Fruit fly (Drosophila melanogaster) whole organism, adult: ENCODE data around the gene CG13894.

Source experiments
- CG11617 ChIP-seq: fragments of 200-800 bp; sonication (Bioruptor generic); optimal IDR thresholded peaks from 2 replicates; lab custom pipeline; 2017; ENCODE audit warnings: mild to moderate bottlenecking, missing biosample characterization, missing genetic modification reagents, missing genetic modification characterization
- CG12768 ChIP-seq: fragments of 200-800 bp; sonication (Bioruptor generic); optimal IDR thresholded peaks from 2 replicates; lab custom pipeline; 2017; ENCODE audit warnings: missing biosample characterization, missing genetic modification characterization, mild to moderate bottlenecking, moderate library complexity, missing genetic modification reagents
- CG14711 ChIP-seq: fragments of 200-800 bp; sonication (Bioruptor generic); optimal IDR thresholded peaks from 2 replicates; lab custom pipeline; 2018; ENCODE audit warnings: missing biosample characterization, mild to moderate bottlenecking, missing genetic modification characterization, moderate library complexity
- CG1620 ChIP-seq: fragments of 200-800 bp; sonication (Bioruptor generic); optimal IDR thresholded peaks from 2 replicates; lab custom pipeline; 2016; ENCODE audit warnings: missing biosample characterization, missing genetic modification characterization
- CG33017 ChIP-seq: fragments of 200-800 bp; sonication (Bioruptor generic); optimal IDR thresholded peaks from 2 replicates; lab custom pipeline; 2018; ENCODE audit warnings: missing biosample characterization, mild to moderate bottlenecking, missing genetic modification characterization, moderate library complexity
- CG5204 ChIP-seq: fragments of 200-800 bp; sonication (Bioruptor generic); optimal IDR thresholded peaks from 2 replicates; lab custom pipeline; 2016; ENCODE audit warnings: missing biosample characterization, missing genetic modification characterization
- CG7045 ChIP-seq: fragments of 200-800 bp; sonication (Bioruptor generic); optimal IDR thresholded peaks from 2 replicates; lab custom pipeline; 2017; ENCODE audit warnings: missing biosample characterization, mild to moderate bottlenecking, missing genetic modification characterization
- CG7101 ChIP-seq: fragments of 200-800 bp; sonication (Bioruptor generic); optimal IDR thresholded peaks from 2 replicates; lab custom pipeline; 2018; ENCODE audit warnings: missing biosample characterization, mild to moderate bottlenecking, missing genetic modification characterization, moderate library complexity
- Clk ChIP-seq: fragments of 200-800 bp; sonication (Bioruptor generic); optimal IDR thresholded peaks from 2 replicates; lab custom pipeline; 2017; ENCODE audit warnings: missing biosample characterization, missing genetic modification characterization
- Crg-1 ChIP-seq: fragments of 200-800 bp; sonication (Bioruptor generic); optimal IDR thresholded peaks from 2 replicates; lab custom pipeline; 2016; ENCODE audit warnings: missing biosample characterization, missing genetic modification characterization
- Hr96 ChIP-seq: fragments of 200-800 bp; sonication (Bioruptor generic); optimal IDR thresholded peaks from 2 replicates; lab custom pipeline; 2016; ENCODE audit warnings: missing biosample characterization, missing genetic modification characterization
- Mnt ChIP-seq: fragments of 200-800 bp; sonication (Bioruptor generic); optimal IDR thresholded peaks from 2 replicates; lab custom pipeline; 2016; ENCODE audit warnings: missing biosample characterization, mild to moderate bottlenecking, missing genetic modification characterization
- bab1 ChIP-seq: fragments of 200-800 bp; sonication (Bioruptor generic); optimal IDR thresholded peaks from 3 replicates; lab custom pipeline; 2019; ENCODE audit warnings: missing biosample characterization, mild to moderate bottlenecking, missing genetic modification characterization, moderate library complexity
- cic ChIP-seq: fragments of 200-800 bp; sonication (Bioruptor generic); optimal IDR thresholded peaks from 2 replicates; lab custom pipeline; 2017; ENCODE audit warnings: missing biosample characterization, mild to moderate bottlenecking, missing genetic modification characterization, moderate library complexity
- cnc ChIP-seq, 2 experiments: fragments of >200 bp; optimal IDR thresholded peaks; 2 replicates each; lab custom pipeline; 2017
- kay ChIP-seq: fragments of 200-800 bp; sonication (Bioruptor generic); peaks from one replicate; lab custom pipeline; 2016; ENCODE audit warnings: missing biosample characterization, missing genetic modification characterization, borderline replicate concordance
- ovo ChIP-seq: fragments of 200-800 bp; sonication (Bioruptor generic); optimal IDR thresholded peaks from 2 replicates; lab custom pipeline; 2016; ENCODE audit warnings: missing biosample characterization, missing genetic modification characterization
- pad ChIP-seq: fragments of 200-800 bp; sonication (Bioruptor generic); optimal IDR thresholded peaks from 3 replicates; lab custom pipeline; 2017; ENCODE audit warnings: missing biosample characterization, missing genetic modification characterization, mild to moderate bottlenecking, moderate library complexity, missing genetic modification reagents
- tj ChIP-seq: fragments of 200-800 bp; sonication (Bioruptor generic); optimal IDR thresholded peaks from 3 replicates; lab custom pipeline; 2017; ENCODE audit warnings: missing biosample characterization, mild to moderate bottlenecking, missing genetic modification characterization, moderate library complexity
- toe ChIP-seq: fragments of 200-800 bp; sonication (Bioruptor generic); optimal IDR thresholded peaks from 2 replicates; lab custom pipeline; 2016; ENCODE audit warnings: missing biosample characterization, missing genetic modification characterization

Gene CG13894

DNA sequence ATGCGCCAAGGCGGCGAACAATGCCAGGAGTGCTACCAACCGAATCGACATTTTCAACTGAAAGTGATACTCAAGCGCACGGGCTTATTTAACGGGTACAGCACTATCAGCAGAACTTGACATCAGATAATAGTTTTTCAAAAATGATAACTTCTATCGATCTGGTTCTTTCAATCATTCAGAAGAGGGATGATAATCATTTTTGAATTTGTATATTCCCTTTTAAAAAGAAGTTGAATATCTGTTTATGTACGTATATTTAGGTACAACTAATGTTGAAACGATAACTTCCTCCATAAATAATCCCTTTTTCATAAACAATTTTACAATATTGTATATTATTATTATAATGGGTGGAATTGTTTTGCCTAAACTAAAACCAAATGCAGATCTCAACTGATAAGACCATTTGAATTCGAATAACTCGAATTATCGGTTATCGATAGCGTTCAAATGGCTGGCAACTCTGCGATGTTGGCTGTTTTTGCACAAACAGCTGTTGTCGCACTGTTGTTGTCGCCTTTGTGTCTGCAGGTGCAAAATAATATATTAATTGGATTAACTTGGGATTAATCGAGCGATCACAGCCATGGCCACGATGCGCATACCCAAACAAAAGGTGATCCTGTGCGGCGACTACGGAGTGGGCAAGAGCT, 8.8 kb downstream of the CG13894 start, which contains the start of the genes CG32483 and RabX6:
CG32483 (minus strand) TSS at position 51 of the 656 bp plus-strand sequence.
RabX6 (plus strand) TSS at position 487 of the 656 bp plus-strand sequence.
- no peak for TF ChIP-seq Hr96 (GFP tag; lab: Kevin White, UChicago)
- TF ChIP-seq CG14711 (tag; lab: Kevin White, UChicago) = peak; percentile 73
- TF ChIP-seq bab1 (GFP tag; lab: Kevin White, UChicago) = peak; percentile 36

DNA sequence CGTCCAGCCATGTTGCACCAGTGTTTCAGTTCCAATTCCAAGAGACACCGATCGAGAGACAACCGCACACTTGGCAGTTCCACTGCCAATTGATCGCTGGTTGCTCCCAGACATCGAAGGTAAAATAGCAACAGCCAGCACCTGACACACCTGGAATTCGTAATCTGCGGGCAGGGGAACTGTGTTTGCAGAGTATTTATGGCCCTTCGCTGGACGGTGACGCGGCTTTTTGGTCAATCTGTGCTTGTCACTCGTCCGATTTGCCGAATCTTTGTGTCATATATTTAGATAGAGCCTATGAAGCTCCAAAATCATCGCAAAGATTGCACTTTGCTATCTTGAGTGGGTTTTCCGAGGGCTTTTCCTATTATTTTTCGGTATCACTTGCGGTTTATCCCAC, 11.1 kb downstream of the CG13894 start, which contains the start of gene hiro:
hiro (minus strand) TSS at position 101 of the 400 bp plus-strand sequence.
- TF ChIP-seq Mnt (GFP tag; lab: Kevin White, UChicago) (no peak), ovo (no peak), CG5204 (GFP tag; lab: Kevin White, UChicago) (no peak), bab1 (GFP tag; lab: Kevin White, UChicago) (no peak), CG1620 (GFP tag; lab: Kevin White, UChicago) (no peak), CG12768 (GFP tag; lab: Kevin White, UChicago) (no peak), CG11617 (GFP tag; lab: Kevin White, UChicago) (no peak), tj (GFP tag; lab: Kevin White, UChicago) (no peak), pad (GFP tag; lab: Kevin White, UChicago) (no peak), Clk (GFP tag; lab: Kevin White, UChicago) (no peak), toe (GFP tag; lab: Kevin White, UChicago) (no peak), kay (GFP tag; lab: Kevin White, UChicago) (no peak), CG7045 (GFP tag; lab: Kevin White, UChicago) (no peak), cnc (optimal IDR thresholded peaks at IDR 0.05; lab: Kevin White, UChicago) (no peak), CG7101 (tag; lab: Kevin White, UChicago) (no peak), CG14711 (tag; lab: Kevin White, UChicago) (no peak), Crg-1 (no peak), cic (no peak), Hr96 (GFP tag; lab: Kevin White, UChicago) (no peak), CG33017 (no peak)

DNA sequence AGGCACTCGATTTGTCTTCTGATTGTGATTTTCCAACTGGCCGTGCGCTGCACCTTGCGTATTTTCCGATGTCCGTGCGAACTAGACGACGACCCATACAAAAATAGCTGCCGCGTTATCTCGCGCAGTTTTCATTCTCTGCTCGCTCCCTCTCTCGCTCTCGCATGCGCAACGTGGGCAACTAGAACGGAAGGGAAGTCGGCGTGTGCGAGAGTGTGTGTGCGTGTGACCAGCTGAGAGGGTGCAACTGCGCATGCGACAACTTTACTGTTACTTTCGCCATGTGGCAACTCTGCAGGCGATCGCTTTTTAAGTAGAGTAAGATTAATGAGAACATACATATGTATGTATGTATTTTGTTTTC, 13.5 kb downstream of the CG13894 start, which contains the start of gene ebd1:
ebd1 (minus strand) TSS at position 109 of the 364 bp plus-strand sequence.
- TF ChIP-seq CG5204 (GFP tag; lab: Kevin White, UChicago) (no peak), CG33017 (no peak), Mnt (GFP tag; lab: Kevin White, UChicago) (peak; percentile 25), Clk (GFP tag; lab: Kevin White, UChicago) (no peak), Hr96 (GFP tag; lab: Kevin White, UChicago) (no peak), cnc (optimal IDR thresholded peaks at IDR 0.05; lab: Kevin White, UChicago) (no peak), kay (GFP tag; lab: Kevin White, UChicago) (no peak), CG14711 (tag; lab: Kevin White, UChicago) (peak; percentile 52), CG12768 (GFP tag; lab: Kevin White, UChicago) (no peak), CG7101 (tag; lab: Kevin White, UChicago) (no peak), tj (GFP tag; lab: Kevin White, UChicago) (peak; percentile 31), pad (GFP tag; lab: Kevin White, UChicago) (peak; percentile 30), ovo (peak; percentile 92), cic (no peak)

DNA sequence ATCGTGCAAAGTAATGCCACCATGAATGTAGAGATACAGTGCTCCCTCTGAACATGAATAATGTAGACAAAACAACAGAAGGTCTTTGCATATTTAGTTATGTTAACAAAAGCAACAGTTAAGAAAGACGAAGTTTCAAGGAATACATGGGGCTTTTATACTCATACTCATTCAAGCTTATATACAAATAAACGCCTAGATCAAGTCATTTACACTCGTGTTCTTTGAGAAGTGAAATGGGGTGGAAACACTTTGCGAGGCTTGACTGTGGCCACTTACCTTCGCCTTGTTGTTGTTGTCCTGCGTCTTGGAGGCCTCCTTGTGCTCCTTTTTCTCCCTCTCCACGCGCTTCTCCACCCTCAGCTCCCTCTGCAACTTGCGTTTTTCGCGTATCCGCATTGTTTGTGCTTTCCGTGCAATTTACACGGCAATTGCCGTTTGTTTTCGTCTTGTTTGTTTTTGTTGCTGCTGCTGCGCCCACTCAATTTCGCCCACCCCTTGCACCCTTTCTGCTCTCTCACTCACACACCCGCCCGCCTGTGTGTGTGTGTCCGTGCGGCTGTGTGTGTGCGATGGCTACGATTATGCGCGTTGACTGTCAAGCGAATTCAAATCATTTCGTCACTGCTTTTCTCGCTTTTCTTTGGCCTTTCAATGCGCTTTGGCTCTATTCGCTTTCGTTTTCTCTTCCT, 14.0 kb downstream of the CG13894 start:
- TF ChIP-seq CG33017 (no peak), CG5204 (GFP tag; lab: Kevin White, UChicago) (no peak), CG1620 (GFP tag; lab: Kevin White, UChicago) (no peak), Hr96 (GFP tag; lab: Kevin White, UChicago) (peak; percentile 3), Mnt (GFP tag; lab: Kevin White, UChicago) (peak; percentile 1), tj (GFP tag; lab: Kevin White, UChicago) (peak; percentile 56), CG14711 (tag; lab: Kevin White, UChicago) (no peak), cic (no peak), kay (GFP tag; lab: Kevin White, UChicago) (no peak)

DNA sequence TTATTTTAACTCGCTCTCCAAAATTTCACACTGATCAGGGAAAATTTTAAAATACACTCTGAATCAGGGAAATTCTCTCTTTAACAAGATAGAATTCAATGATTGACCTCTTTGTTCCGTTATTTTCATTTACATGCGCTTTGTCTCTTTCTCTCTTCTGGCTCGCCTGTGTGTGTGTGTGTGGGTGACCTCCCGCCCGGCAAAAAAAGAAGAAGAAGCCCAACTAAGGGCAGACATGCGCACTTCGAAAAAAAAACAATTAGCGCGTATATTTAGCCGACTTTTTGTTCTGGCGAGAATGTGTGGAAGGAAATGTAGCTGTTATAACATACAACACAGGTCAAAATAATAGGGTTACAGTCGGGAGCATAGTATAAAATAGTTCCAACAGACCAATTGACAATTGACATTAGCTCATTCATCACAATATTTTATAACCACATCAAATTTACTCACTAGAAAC, 16.5 kb downstream of the CG13894 start, which contains the start of gene CG3386:
CG3386 (minus strand) TSS at position 51 of the 463 bp plus-strand sequence.
- TF ChIP-seq Mnt (GFP tag; lab: Kevin White, UChicago) = no peak
- TF ChIP-seq cnc (optimal IDR thresholded peaks at IDR 0.05; lab: Kevin White, UChicago) = no peak
- TF ChIP-seq kay (GFP tag; lab: Kevin White, UChicago) = no peak
- peak; percentile 85 for TF ChIP-seq ovo

DNA sequence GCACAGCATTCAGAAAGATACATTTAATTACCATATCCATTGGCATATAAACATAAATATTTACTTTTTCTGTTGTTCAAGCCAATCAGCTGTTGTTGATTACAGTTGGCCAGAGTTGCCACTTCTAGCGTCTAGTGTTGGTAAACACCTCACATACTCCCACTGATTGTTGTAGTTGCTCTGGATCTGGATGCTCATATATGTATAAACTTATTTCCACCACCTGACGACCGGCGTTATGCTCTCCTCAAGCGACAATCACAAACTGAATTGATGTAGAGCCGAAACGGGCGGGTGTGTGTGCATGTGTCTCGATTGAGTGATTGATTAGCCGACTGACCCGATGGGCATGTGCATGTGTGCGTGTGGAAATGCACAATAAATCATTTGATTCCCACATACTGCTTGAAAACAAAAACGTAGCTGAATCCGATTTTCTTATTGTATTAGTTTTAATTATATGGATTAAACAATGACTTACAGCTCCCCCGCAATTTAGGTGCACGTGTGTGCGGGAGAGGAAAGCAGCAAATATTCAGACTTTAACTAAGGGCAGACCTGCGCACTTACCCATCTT, 17.1 kb downstream of the CG13894 start:
- TF ChIP-seq ovo = peak; percentile 3
- no peak for TF ChIP-seq Hr96 (GFP tag; lab: Kevin White, UChicago)
- peak; percentile 88 for TF ChIP-seq Crg-1
- peak; percentile 42 for TF ChIP-seq toe (GFP tag; lab: Kevin White, UChicago)
- no peak for TF ChIP-seq Clk (GFP tag; lab: Kevin White, UChicago)
- TF ChIP-seq CG12768 (GFP tag; lab: Kevin White, UChicago) = peak; percentile 62
- TF ChIP-seq CG1620 (GFP tag; lab: Kevin White, UChicago) = peak; percentile 72
- peak; percentile 91 for TF ChIP-seq CG14711 (tag; lab: Kevin White, UChicago)
- peak; percentile 42 for TF ChIP-seq CG7045 (GFP tag; lab: Kevin White, UChicago)
- TF ChIP-seq tj (GFP tag; lab: Kevin White, UChicago) = peak; percentile 15
- no peak for TF ChIP-seq bab1 (GFP tag; lab: Kevin White, UChicago)
- peak; percentile 47 for TF ChIP-seq pad (GFP tag; lab: Kevin White, UChicago)
- no peak for TF ChIP-seq kay (GFP tag; lab: Kevin White, UChicago)
- peak; percentile 34 for TF ChIP-seq CG11617 (GFP tag; lab: Kevin White, UChicago)
- TF ChIP-seq cic = peak; percentile 41
- peak; percentile 35 for TF ChIP-seq CG5204 (GFP tag; lab: Kevin White, UChicago)
- peak; percentile 81 for TF ChIP-seq Mnt (GFP tag; lab: Kevin White, UChicago)
- TF ChIP-seq CG7101 (tag; lab: Kevin White, UChicago) = peak; percentile 66
- peak; percentile 57 for TF ChIP-seq CG33017
- TF ChIP-seq cnc (optimal IDR thresholded peaks at IDR 0.05; lab: Kevin White, UChicago) = no peak
